Worm (Caenorhabditis elegans) whole organism, mixed stage, embryonic: ENCODE measurements around the gene C16C10.8.

Experiments
- ceh-43 ChIP-seq: fragments of 200-800 bp; sonication (Bioruptor generic); optimal IDR thresholded peaks from 2 replicates; lab custom pipeline; 2018; ENCODE audit warnings: mild to moderate bottlenecking, missing genetic modification characterization, moderate library complexity, missing compliant biosample characterization
- ceh-83 ChIP-seq: fragments of 200-800 bp; sonication (Bioruptor generic); optimal IDR thresholded peaks from 2 replicates; lab custom pipeline; 2018; ENCODE audit warnings: mild to moderate bottlenecking, missing genetic modification characterization, missing compliant biosample characterization
- lin-13 ChIP-seq: fragments of 150-350 bp; optimal IDR thresholded peaks from 2 replicates; lab custom pipeline; 2014; ENCODE audit warnings: missing biosample characterization, missing genetic modification characterization
- nhr-2 ChIP-seq: fragments of 150-350 bp; optimal IDR thresholded peaks from 2 replicates; lab custom pipeline; 2014; ENCODE audit warnings: missing biosample characterization, missing genetic modification characterization
- tbx-8 ChIP-seq: fragments of 200-800 bp; sonication (Bioruptor generic); optimal IDR thresholded peaks from 2 replicates; lab custom pipeline; 2018; ENCODE audit warnings: mild to moderate bottlenecking, missing genetic modification characterization, moderate library complexity, missing compliant biosample characterization
- zip-8 ChIP-seq: fragments of 150-350 bp; optimal IDR thresholded peaks from 2 replicates; lab custom pipeline; 2014; ENCODE audit warnings: missing biosample characterization, missing genetic modification characterization

DNA sequence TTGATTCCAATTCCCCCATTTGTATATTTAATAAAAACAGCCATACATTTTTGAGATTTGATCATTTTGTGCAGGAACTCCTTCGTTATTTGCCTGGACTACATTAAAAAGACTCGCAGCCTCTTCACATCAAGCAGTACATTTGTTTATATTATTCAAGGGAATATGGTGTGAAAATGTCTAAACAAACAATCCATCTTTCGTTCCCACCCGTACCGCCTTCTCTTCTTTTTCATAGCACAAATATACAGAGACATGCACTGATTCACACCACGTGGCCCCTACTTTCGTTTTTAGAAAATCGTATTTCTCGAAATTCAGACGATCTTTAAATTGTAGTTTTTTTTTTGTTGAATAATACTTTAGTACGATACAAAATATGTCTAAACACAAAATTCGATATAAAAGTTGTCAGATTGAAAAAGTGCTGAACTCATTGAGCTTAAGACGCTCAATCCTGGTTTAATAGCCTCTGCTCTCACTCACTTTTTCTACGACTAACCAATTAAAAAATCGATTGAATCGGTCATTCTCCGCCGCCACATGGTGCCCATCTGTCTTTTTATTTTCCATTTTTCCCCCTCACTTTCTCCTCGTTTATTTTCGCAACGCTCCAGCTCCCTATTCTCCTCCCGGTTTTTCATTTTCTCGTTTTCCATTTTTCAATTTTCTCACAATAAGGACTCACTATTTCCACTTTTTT is 31.5 kb upstream of the C16C10.8 start:
- TF ChIP-seq tbx-8 (GFP tag; lab: Kevin White, UChicago) (no peak), ceh-83 (no peak), zip-8 (tag; lab: Kevin White, UChicago) (no peak), nhr-2 (tag; lab: Kevin White, UChicago) (no peak), lin-13 (tag; lab: Kevin White, UChicago) (no peak), ceh-43 (GFP tag; lab: Kevin White, UChicago) (no peak)
